Worm (Caenorhabditis elegans) whole organism, mixed stage, embryonic: ENCODE measurements around the gene anoh-1.

Experiments
- M03D4.4 ChIP-seq: sonication (generic microtip); optimal IDR thresholded peaks from 2 replicates; lab custom pipeline; 2017; ENCODE audit warnings: mild to moderate bottlenecking, missing genetic modification characterization, missing compliant biosample characterization
- bed-3 ChIP-seq: fragments of 200-800 bp; sonication (Bioruptor generic); optimal IDR thresholded peaks from 3 replicates; lab custom pipeline; 2018; ENCODE audit warnings: mild to moderate bottlenecking, missing genetic modification characterization, moderate library complexity, missing compliant biosample characterization
- blmp-1 ChIP-seq: fragments of 150-350 bp; optimal IDR thresholded peaks from 2 replicates; lab custom pipeline; 2014; ENCODE audit warnings: missing biosample characterization, missing genetic modification characterization
- ceh-83 ChIP-seq: fragments of 200-800 bp; sonication (Bioruptor generic); optimal IDR thresholded peaks from 2 replicates; lab custom pipeline; 2018; ENCODE audit warnings: mild to moderate bottlenecking, missing genetic modification characterization, missing compliant biosample characterization
- ces-1 ChIP-seq: fragments of 150-350 bp; optimal IDR thresholded peaks from 2 replicates; lab custom pipeline; 2014; ENCODE audit warnings: missing biosample characterization, missing genetic modification reagents, missing genetic modification characterization
- cnd-1 ChIP-seq: fragments of 200-800 bp; sonication (Bioruptor generic); optimal IDR thresholded peaks from 2 replicates; lab custom pipeline; 2018; ENCODE audit warnings: mild to moderate bottlenecking, missing genetic modification characterization, missing compliant biosample characterization
- drap-1 ChIP-seq: fragments of 200-800 bp; sonication (Bioruptor generic); optimal IDR thresholded peaks from 3 replicates; lab custom pipeline; 2018; ENCODE audit warnings: mild to moderate bottlenecking, missing genetic modification characterization, missing compliant biosample characterization
- elt-1 ChIP-seq: sonication (generic microtip); optimal IDR thresholded peaks from 2 replicates; lab custom pipeline; 2017; ENCODE audit warnings: missing genetic modification characterization, mild to moderate bottlenecking, missing compliant biosample characterization, antibody characterized with exemption, moderate library complexity, borderline replicate concordance; ENCODE audit not compliant: insufficient read depth
- elt-3 ChIP-seq: fragments of 150-350 bp; optimal IDR thresholded peaks from 2 replicates; lab custom pipeline; 2014; ENCODE audit warnings: missing biosample characterization, missing genetic modification characterization
- flh-1 ChIP-seq: fragments of 200-800 bp; sonication (Bioruptor generic); optimal IDR thresholded peaks from 2 replicates; lab custom pipeline; 2018; ENCODE audit warnings: mild to moderate bottlenecking, missing genetic modification characterization, moderate library complexity, missing compliant biosample characterization
- ham-2 ChIP-seq: fragments of 200-800 bp; sonication (Bioruptor generic); optimal IDR thresholded peaks from 2 replicates; lab custom pipeline; 2018; ENCODE audit warnings: mild to moderate bottlenecking, missing genetic modification characterization, missing compliant biosample characterization
- hlh-1 ChIP-seq: fragments of 150-350 bp; optimal IDR thresholded peaks from 2 replicates; lab custom pipeline; 2014; ENCODE audit warnings: missing biosample characterization, missing genetic modification reagents, missing genetic modification characterization
- lin-13 ChIP-seq: fragments of 150-350 bp; optimal IDR thresholded peaks from 2 replicates; lab custom pipeline; 2014; ENCODE audit warnings: missing biosample characterization, missing genetic modification characterization
- lin-32 ChIP-seq: fragments of 200-800 bp; sonication (Bioruptor generic); optimal IDR thresholded peaks from 2 replicates; lab custom pipeline; 2018; ENCODE audit warnings: mild to moderate bottlenecking, missing genetic modification characterization, missing compliant biosample characterization
- lsy-2 ChIP-seq: fragments of 150-350 bp; optimal IDR thresholded peaks from 2 replicates; lab custom pipeline; 2014; ENCODE audit warnings: missing biosample characterization, missing genetic modification characterization
- mep-1 ChIP-seq: fragments of 150-350 bp; optimal IDR thresholded peaks from 2 replicates; lab custom pipeline; 2017; ENCODE audit warnings: missing biosample characterization, missing genetic modification reagents, missing genetic modification characterization, inconsistent platforms
- mls-2 ChIP-seq: sonication (generic microtip); optimal IDR thresholded peaks from 2 replicates; lab custom pipeline; 2016; ENCODE audit warnings: mild to moderate bottlenecking, missing genetic modification characterization, moderate library complexity, missing compliant biosample characterization
- nhr-12 ChIP-seq: fragments of 150-350 bp; optimal IDR thresholded peaks from 2 replicates; lab custom pipeline; 2014; ENCODE audit warnings: missing biosample characterization, missing genetic modification characterization
- nhr-2 ChIP-seq: fragments of 150-350 bp; optimal IDR thresholded peaks from 2 replicates; lab custom pipeline; 2014; ENCODE audit warnings: missing biosample characterization, missing genetic modification characterization
- nhr-237 ChIP-seq: fragments of 150-350 bp; optimal IDR thresholded peaks from 2 replicates; lab custom pipeline; 2014; ENCODE audit warnings: missing biosample characterization, missing genetic modification characterization
- nhr-28 ChIP-seq: fragments of 150-350 bp; optimal IDR thresholded peaks from 2 replicates; lab custom pipeline; 2014; ENCODE audit warnings: missing biosample characterization, missing genetic modification characterization
- nhr-76 ChIP-seq: sonication (generic microtip); optimal IDR thresholded peaks from 2 replicates; lab custom pipeline; 2017; ENCODE audit warnings: missing biosample characterization, missing genetic modification characterization
- pha-4 ChIP-seq: fragments of 150-350 bp; optimal IDR thresholded peaks from 2 replicates; lab custom pipeline; 2018; ENCODE audit warnings: missing biosample characterization, missing genetic modification reagents, missing genetic modification characterization
- sem-2 ChIP-seq: fragments of 200-800 bp; sonication (Bioruptor generic); optimal IDR thresholded peaks from 2 replicates; lab custom pipeline; 2018; ENCODE audit warnings: mild to moderate bottlenecking, missing genetic modification characterization, missing compliant biosample characterization
- sptf-1 ChIP-seq: sonication (generic microtip); optimal IDR thresholded peaks from 2 replicates; lab custom pipeline; 2017; ENCODE audit warnings: mild to moderate bottlenecking, missing genetic modification characterization, moderate library complexity, missing compliant biosample characterization
- tbx-8 ChIP-seq: fragments of 200-800 bp; sonication (Bioruptor generic); optimal IDR thresholded peaks from 2 replicates; lab custom pipeline; 2018; ENCODE audit warnings: mild to moderate bottlenecking, missing genetic modification characterization, moderate library complexity, missing compliant biosample characterization
- unc-120 ChIP-seq: sonication (generic microtip); optimal IDR thresholded peaks from 2 replicates; lab custom pipeline; 2017; ENCODE audit warnings: missing genetic modification characterization, missing compliant biosample characterization; ENCODE audit not compliant: poor library complexity, severe bottlenecking
- unc-39 ChIP-seq: fragments of 150-350 bp; optimal IDR thresholded peaks from 2 replicates; lab custom pipeline; 2014; ENCODE audit warnings: missing biosample characterization, missing genetic modification characterization
- unc-62 ChIP-seq: fragments of 150-350 bp; optimal IDR thresholded peaks from 2 replicates; lab custom pipeline; 2014; ENCODE audit warnings: missing biosample characterization, missing genetic modification reagents, missing genetic modification characterization
- zip-8 ChIP-seq: fragments of 150-350 bp; optimal IDR thresholded peaks from 2 replicates; lab custom pipeline; 2014; ENCODE audit warnings: missing biosample characterization, missing genetic modification characterization
- ztf-11 ChIP-seq: fragments of 150-350 bp; optimal IDR thresholded peaks from 2 replicates; lab custom pipeline; 2014; ENCODE audit warnings: missing biosample characterization, missing genetic modification characterization

The anoh-1 gene

DNA sequence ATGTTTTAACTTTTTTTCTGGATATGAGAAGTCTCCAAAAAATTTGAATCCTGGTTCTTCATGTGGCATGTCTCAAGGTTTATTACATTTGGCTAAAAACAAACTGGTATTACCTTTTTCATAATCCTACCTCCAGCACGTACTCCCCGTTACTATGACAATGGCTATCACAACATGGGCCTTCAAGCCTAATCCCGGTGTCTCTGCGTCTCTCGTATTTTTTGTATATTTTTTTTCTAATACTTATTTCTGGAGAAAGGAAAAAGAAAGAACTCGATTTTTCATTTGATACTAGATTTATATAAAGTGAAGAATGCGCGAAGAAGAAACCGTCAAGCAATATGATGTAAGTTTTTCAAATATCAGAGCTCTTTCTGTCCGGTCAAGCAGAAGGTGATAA is at the start of gene anoh-1:
anoh-1 (plus strand) TSS at position 301 of the 400 bp plus-strand sequence.
- TF ChIP-seq bed-3 = no peak
- no peak for TF ChIP-seq unc-62 (GFP tag; lab: Kevin White, UChicago)
- TF ChIP-seq tbx-8 (GFP tag; lab: Kevin White, UChicago) = no peak
- TF ChIP-seq hlh-1 (tag; lab: Kevin White, UChicago) = no peak
- no peak for TF ChIP-seq sptf-1 (tag; lab: Kevin White, UChicago)
- TF ChIP-seq M03D4.4 = no peak
- TF ChIP-seq unc-120 (tag; lab: Kevin White, UChicago) = no peak
- no peak for TF ChIP-seq zip-8 (tag; lab: Kevin White, UChicago)
- TF ChIP-seq mls-2 (tag; lab: Kevin White, UChicago) = no peak
- no peak for TF ChIP-seq ztf-11 (tag; lab: Kevin White, UChicago)

DNA sequence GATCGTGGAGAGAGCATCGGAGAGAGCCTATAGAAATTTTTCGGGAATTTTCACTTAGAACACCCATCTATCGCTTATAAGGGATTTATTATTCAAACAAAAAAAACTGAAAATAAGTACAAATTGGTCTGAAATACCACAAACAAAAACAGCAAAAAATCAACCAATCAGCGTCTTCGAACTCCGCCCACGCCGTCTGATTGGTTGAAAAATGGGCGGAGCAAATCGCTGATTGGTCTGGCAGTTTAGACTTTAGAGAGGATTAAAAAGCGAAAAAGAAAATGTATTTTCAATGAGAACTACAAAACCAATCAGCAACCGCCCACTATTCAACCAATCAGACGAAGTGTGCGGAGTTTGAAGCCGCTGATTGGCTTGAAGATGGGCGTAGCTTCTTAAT is 45.3 kb upstream of the anoh-1 start:
- TF ChIP-seq cnd-1 (tag; lab: Kevin White, UChicago) = no peak
- no peak for TF ChIP-seq tbx-8 (GFP tag; lab: Kevin White, UChicago)
- no peak for TF ChIP-seq mep-1 (tag; lab: Kevin White, UChicago)
- no peak for TF ChIP-seq ham-2 (GFP tag; lab: Kevin White, UChicago)
- no peak for TF ChIP-seq nhr-2 (tag; lab: Kevin White, UChicago)
- TF ChIP-seq drap-1 (GFP tag; lab: Kevin White, UChicago) = no peak
- no peak for TF ChIP-seq mls-2 (tag; lab: Kevin White, UChicago)
- no peak for TF ChIP-seq zip-8 (tag; lab: Kevin White, UChicago)
- TF ChIP-seq nhr-28 (tag; lab: Kevin White, UChicago) = no peak

- no peak for TF ChIP-seq flh-1 (GFP tag; lab: Kevin White, UChicago)
Observed at ce11 chrIII:13201901-13202300, 44.5 kb upstream of the anoh-1 start.

DNA sequence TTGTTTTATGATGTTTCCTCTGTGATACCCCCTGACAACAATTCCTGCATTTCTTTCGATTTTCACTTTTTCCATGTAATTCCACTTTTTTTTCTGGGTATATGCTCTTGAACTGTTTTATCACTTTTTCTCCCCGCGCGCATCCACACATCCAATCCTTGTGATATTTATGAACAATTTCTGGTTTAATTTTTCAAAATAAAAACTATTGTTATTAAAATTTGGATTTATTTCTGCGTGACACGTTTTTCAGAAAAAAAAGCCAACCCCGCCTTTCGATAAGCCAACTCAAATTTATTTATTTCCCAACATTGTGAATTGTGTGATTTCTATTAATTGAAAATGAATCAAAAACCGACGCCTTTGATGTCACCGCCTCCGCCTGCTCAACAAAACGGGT is 41.7 kb upstream of the anoh-1 start, which contains the start of gene Y39E4B.11:
Y39E4B.11 (plus strand) TSS at position 301 of the 400 bp plus-strand sequence.
- TF ChIP-seq drap-1 (GFP tag; lab: Kevin White, UChicago) = no peak
- TF ChIP-seq mep-1 (tag; lab: Kevin White, UChicago) = no peak
- TF ChIP-seq flh-1 (GFP tag; lab: Kevin White, UChicago) = no peak
- TF ChIP-seq cnd-1 (tag; lab: Kevin White, UChicago) = no peak
- no peak for TF ChIP-seq bed-3
- no peak for TF ChIP-seq pha-4 (tag; lab: Kevin White, UChicago)
- TF ChIP-seq lin-13 = no peak
- no peak for TF ChIP-seq nhr-28 (tag; lab: Kevin White, UChicago)
- no peak for TF ChIP-seq nhr-2 (tag; lab: Kevin White, UChicago)
- no peak for TF ChIP-seq ztf-11 (tag; lab: Kevin White, UChicago)
- no peak for TF ChIP-seq ham-2 (GFP tag; lab: Kevin White, UChicago)
- TF ChIP-seq elt-3 (tag; lab: Kevin White, UChicago) = no peak
- no peak for TF ChIP-seq sptf-1 (tag; lab: Kevin White, UChicago)
- TF ChIP-seq ceh-83 (GFP tag; lab: Kevin White, UChicago) = no peak
- TF ChIP-seq nhr-237 (tag; lab: Kevin White, UChicago) = no peak
- TF ChIP-seq lin-32 (GFP tag; lab: Kevin White, UChicago) = no peak
- no peak for TF ChIP-seq nhr-76 (tag; lab: Kevin White, UChicago)
- TF ChIP-seq elt-1 (tag; lab: Kevin White, UChicago) = no peak
- TF ChIP-seq ces-1 (GFP tag; lab: Kevin White, UChicago) = no peak
- TF ChIP-seq, all 35 proteins: peak for 0

DNA sequence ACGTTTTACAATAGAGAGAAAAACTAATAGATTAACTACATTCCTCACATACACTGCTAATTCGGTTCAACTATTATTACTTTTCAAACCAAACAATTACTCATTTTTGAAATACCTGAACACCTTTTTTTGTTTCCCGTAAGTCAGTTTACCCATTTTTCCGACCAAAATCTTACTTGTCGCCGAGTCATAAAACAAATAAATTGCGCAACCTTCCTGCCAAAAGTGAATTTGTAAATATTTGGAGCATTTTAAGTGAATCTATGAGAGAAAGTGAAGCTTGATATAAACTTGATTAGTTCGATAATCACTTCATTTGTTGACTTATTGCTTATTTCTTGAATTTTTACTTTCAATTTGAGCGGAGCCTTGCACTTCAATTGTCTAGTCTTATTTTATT is 37.4 kb upstream of the anoh-1 start:
- TF ChIP-seq unc-39 (tag; lab: Kevin White, UChicago) (no peak), pha-4 (tag; lab: Kevin White, UChicago) (no peak), zip-8 (tag; lab: Kevin White, UChicago) (peak; percentile 65)

- TF ChIP-seq ces-1 (GFP tag; lab: Kevin White, UChicago) (no peak), bed-3 (no peak), nhr-12 (tag; lab: Kevin White, UChicago) (no peak), drap-1 (GFP tag; lab: Kevin White, UChicago) (no peak), sptf-1 (tag; lab: Kevin White, UChicago) (no peak), blmp-1 (tag; lab: Kevin White, UChicago) (no peak), zip-8 (tag; lab: Kevin White, UChicago) (no peak), lsy-2 (no peak), tbx-8 (GFP tag; lab: Kevin White, UChicago) (no peak), sem-2 (GFP tag; lab: Kevin White, UChicago) (no peak)
Observed at ce11 chrIII:13212366-13212765, 34.0 kb upstream of the anoh-1 start, which contains the start of gene tsp-3. tsp-3 (plus strand) TSS chrIII:13212666.
